Worm (Caenorhabditis elegans) whole organism, young adult: ENCODE measurements around the gene smf-2.

ENCODE experiments used
- K12H6.12 ChIP-seq: fragments of 200-800 bp; sonication (Bioruptor generic); optimal IDR thresholded peaks from 2 replicates; lab custom pipeline; 2018; ENCODE audit warnings: mild to moderate bottlenecking, missing genetic modification characterization, missing compliant biosample characterization
- ama-1 ChIP-seq, 3 experiments: fragments of 150-350 bp in 1 of 3; sonication (generic microtip) in 2 of 3; optimal IDR thresholded peaks; 2 replicates each; lab custom pipeline; 2014 to 2018; ENCODE audit warnings: missing biosample characterization in 2 of 3, missing genetic modification characterization in 2 of 3, missing genetic modification reagents in 2 of 3
- aptf-2 ChIP-seq: fragments of 200-800 bp; sonication (Bioruptor generic); conservative IDR thresholded peaks from 2 replicates; pipeline ENCODE4 v1.3.6; 2022; ENCODE audit warnings: missing genetic modification reagents, missing genetic modification characterization, missing compliant biosample characterization
- unc-62 ChIP-seq: fragments of 150-350 bp; optimal IDR thresholded peaks from 2 replicates; lab custom pipeline; 2014; ENCODE audit warnings: missing biosample characterization, missing genetic modification reagents, missing genetic modification characterization

DNA sequence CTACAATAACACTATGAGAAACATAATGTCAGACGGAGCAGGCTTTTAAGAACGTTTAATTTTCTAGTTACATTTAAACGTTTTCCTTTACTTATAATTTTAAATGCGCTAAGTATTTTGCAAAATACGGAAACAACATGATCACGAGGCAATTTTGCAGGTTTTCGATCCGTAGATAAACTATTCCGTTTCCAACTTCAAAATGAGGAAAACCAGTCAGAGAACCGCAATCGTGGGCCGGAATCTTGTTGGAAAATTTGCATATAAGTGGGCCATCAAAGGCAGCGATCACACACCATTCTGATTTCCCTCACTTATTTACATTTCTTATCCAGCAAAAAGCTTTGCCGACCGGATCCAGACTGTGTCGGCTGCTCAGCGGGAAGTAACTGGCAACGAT is 46.0 kb downstream of the smf-2 start, which contains the start of gene col-172:
- no peak for TF ChIP-seq K12H6.12 (tag; lab: Kevin White, UChicago)
- TF ChIP-seq unc-62 (GFP tag; lab: Kevin White, UChicago), result no peak
- no peak for TF ChIP-seq aptf-2 (GFP tag; lab: Robert Waterston, UW)
- no peak for TF ChIP-seq ama-1 (optimal IDR thresholded peaks at IDR 0.05; lab: Kevin White, UChicago)
- no peak for TF ChIP-seq ama-1 (GFP tag; optimal IDR thresholded peaks at IDR 0.05; lab: Kevin White, UChicago)
